Fruit fly (Drosophila melanogaster): Measurements from ENCODE around the gene cv.

cv gene

DNA sequence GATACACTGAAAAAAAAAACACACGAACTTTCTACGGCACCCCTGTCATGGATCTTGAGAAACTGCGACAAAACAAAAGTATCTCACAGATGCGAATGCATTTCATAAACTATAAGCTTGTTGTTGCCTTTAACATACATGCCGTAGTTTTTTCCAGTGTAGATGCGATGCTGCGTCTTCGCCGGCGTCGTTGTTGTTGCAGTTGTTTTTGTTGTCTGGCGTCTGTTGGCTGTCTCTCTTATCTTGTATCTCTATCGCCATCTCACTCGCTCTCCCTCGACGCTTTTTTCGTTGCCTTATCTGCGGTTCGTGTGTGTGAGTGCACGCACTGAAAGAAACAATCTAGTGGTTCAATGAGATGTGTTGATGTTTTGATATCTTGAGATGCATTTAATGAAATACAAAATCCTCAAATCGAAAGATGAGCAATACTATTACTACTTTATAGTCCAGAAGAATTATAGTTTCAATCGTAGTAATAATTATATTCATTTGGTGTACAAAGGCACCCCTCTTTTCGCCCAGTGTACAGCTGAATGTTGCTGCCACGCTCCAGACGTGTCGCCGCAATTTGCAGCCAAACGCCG is 6.7 kb downstream of the cv start (continued):
- TF ChIP-seq Xrp1 (GFP tag; IDR thresholded peaks at IDR 0.05) (peak; percentile 98), HHEX (GFP tag; optimal IDR thresholded peaks at IDR 0.05) (peak; percentile 95), CG10565 (GFP tag; optimal IDR thresholded peaks at IDR 0.05) (peak; percentile 94), gcm (GFP tag; optimal IDR thresholded peaks at IDR 0.05) (peak; percentile 90), H2.0 (GFP tag; IDR thresholded peaks at IDR 0.05) (peak; percentile 96), Hr51 (GFP tag; optimal IDR thresholded peaks at IDR 0.05) (peak; percentile 93 to 96), btn (GFP tag; optimal IDR thresholded peaks at IDR 0.05) (peak; percentile 97), phol (tag; optimal IDR thresholded peaks at IDR 0.05) (peak; percentile 95), CG12104 (GFP tag; optimal IDR thresholded peaks at IDR 0.05) (peak; percentile 95), hkb (optimal IDR thresholded peaks at IDR 0.05) (no peak), hkb (GFP tag; IDR thresholded peaks at IDR 0.05) (peak; percentile 96), CG4424 (GFP tag; optimal IDR thresholded peaks at IDR 0.05) (peak; percentile 98), CG6689 (GFP tag; IDR thresholded peaks at IDR 0.05) (peak; percentile 95), gfzf (GFP tag; optimal IDR thresholded peaks at IDR 0.05) (peak; percentile 37), Nf-YB (GFP tag; optimal IDR thresholded peaks at IDR 0.05) (peak; percentile 82), CG10431 (GFP tag; optimal IDR thresholded peaks at IDR 0.05) (peak; percentile 88), Optix (GFP tag; IDR thresholded peaks at IDR 0.05) (peak; percentile 96), CG13894 (tag; optimal IDR thresholded peaks at IDR 0.05) (peak; percentile 78), CG12744 (GFP tag; optimal IDR thresholded peaks at IDR 0.05) (peak; percentile 96), CG1832 (GFP tag; optimal IDR thresholded peaks at IDR 0.05) (peak; percentile 45), CG6813 (GFP tag; optimal IDR thresholded peaks at IDR 0.05) (peak; percentile 92), CG18011 (GFP tag; optimal IDR thresholded peaks at IDR 0.05) (peak; percentile 67), CG8944 (GFP tag; optimal IDR thresholded peaks at IDR 0.05) (peak; percentile 98), h (optimal IDR thresholded peaks at IDR 0.05) (no peak), dan (GFP tag; IDR thresholded peaks at IDR 0.05) (peak; percentile 94), CG12219 (GFP tag; optimal IDR thresholded peaks at IDR 0.05) (peak; percentile 93), CG6683 (GFP tag; optimal IDR thresholded peaks at IDR 0.05) (peak; percentile 87), CG12769 (tag; optimal IDR thresholded peaks at IDR 0.05) (peak; percentile 91), Trl (optimal IDR thresholded peaks at IDR 0.05) (no peak), Trl (GFP tag; optimal IDR thresholded peaks at IDR 0.05) (peak; percentile 99), Dp (GFP tag; optimal IDR thresholded peaks at IDR 0.05) (no peak), CG42726 (GFP tag; IDR thresholded peaks at IDR 0.05; ENCODE audit: partially characterized antibody) (no peak), Doc2 (GFP tag; IDR thresholded peaks at IDR 0.05) (peak; percentile 78; the same call in 1 of the 2 replicates), NC2α (GFP tag; optimal IDR thresholded peaks at IDR 0.05) (peak; percentile 93), bcd (GFP tag; optimal IDR thresholded peaks at IDR 0.05) (peak; percentile 96), hb (GFP tag; IDR thresholded peaks at IDR 0.05; ENCODE audit: partially characterized antibody) (no peak), CG2678 (tag; optimal IDR thresholded peaks at IDR 0.05) (peak; percentile 95), Fer3 (tag; optimal IDR thresholded peaks at IDR 0.05) (peak; percentile 90), CG7271 (tag; optimal IDR thresholded peaks at IDR 0.05) (peak; percentile 69), Hr39 (optimal IDR thresholded peaks at IDR 0.05) (no peak), CG9876 (GFP tag; optimal IDR thresholded peaks at IDR 0.05) (peak; percentile 98), kni (GFP tag; optimal IDR thresholded peaks at IDR 0.05) (peak; percentile 87), CG18476 (GFP tag; optimal IDR thresholded peaks at IDR 0.05) (peak; percentile 96), Hsf (GFP tag; optimal IDR thresholded peaks at IDR 0.05) (peak; percentile 98), CG15269 (tag; optimal IDR thresholded peaks at IDR 0.05) (peak; percentile 96), CG15601 (tag; optimal IDR thresholded peaks at IDR 0.05) (peak; percentile 88), CG17568 (GFP tag; optimal IDR thresholded peaks at IDR 0.05) (peak; percentile 89), CG3726 (GFP tag; IDR thresholded peaks at IDR 0.05) (peak; percentile 96), sug (tag; optimal IDR thresholded peaks at IDR 0.05) (peak; percentile 50), HLHmδ (GFP tag; optimal IDR thresholded peaks at IDR 0.05) (peak; percentile 58)
